Fruit fly (Drosophila melanogaster): ENCODE results near the gene CG15019.

DNA sequence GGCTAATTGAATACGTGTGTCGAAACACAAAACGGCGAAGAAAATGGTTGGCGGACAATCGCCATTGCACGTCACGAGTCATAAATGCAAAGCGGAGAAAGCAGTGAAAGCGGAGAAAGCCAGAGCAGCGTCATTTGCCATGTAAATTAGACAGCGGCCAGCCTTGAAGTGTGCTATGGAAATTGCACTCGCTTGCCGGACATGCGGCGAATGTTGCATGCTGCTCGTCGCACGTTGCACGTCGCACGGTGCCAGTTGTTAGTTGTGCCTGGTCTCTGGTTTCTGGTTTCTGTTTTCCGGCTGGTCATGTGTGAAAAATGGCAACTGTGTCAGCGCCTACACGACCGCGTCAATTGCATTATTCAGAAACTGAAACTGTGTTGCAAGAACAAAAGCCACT lies 28.4 kb downstream of the CG15019 start:
- TF ChIP-seq Mio (GFP tag; optimal IDR thresholded peaks at IDR 0.05): no peak
- no peak for TF ChIP-seq Rel (GFP tag; optimal IDR thresholded peaks at IDR 0.05)
- TF ChIP-seq Rel (tag; optimal IDR thresholded peaks at IDR 0.05): no peak
- TF ChIP-seq psq (GFP tag; optimal IDR thresholded peaks at IDR 0.05): no peak
- TF ChIP-seq Dif (GFP tag; optimal IDR thresholded peaks at IDR 0.05; ENCODE audit: partially characterized antibody): no peak
- TF ChIP-seq usp (GFP tag; optimal IDR thresholded peaks at IDR 0.05): no peak
- no peak for TF ChIP-seq pan (optimal IDR thresholded peaks at IDR 0.05)
- TF ChIP-seq CG9705 (GFP tag; optimal IDR thresholded peaks at IDR 0.05): no peak
- TF ChIP-seq ey (GFP tag; optimal IDR thresholded peaks at IDR 0.05): no peak
- no peak for TF ChIP-seq Hnf4 (GFP tag; optimal IDR thresholded peaks at IDR 0.05)
- TF ChIP-seq CG32264 (GFP tag; optimal IDR thresholded peaks at IDR 0.05): no peak

All from whole organism, wandering third instar larva.